Fruit fly (Drosophila melanogaster) whole organism, embryonic: ENCODE results near the gene Trxr1.

Experiments
- Aef1 ChIP-seq: fragments of 200-800 bp; sonication (Bioruptor generic); IDR thresholded peaks from 3 replicates; pipeline ENCODE4 v1.3.6; 2022; ENCODE audit warnings: missing biosample characterization, missing genetic modification characterization
- Blimp-1 ChIP-seq: fragments of 200-800 bp; sonication (Bioruptor generic); optimal IDR thresholded peaks from 3 replicates; lab custom pipeline; 2018; ENCODE audit warnings: missing biosample characterization, missing genetic modification characterization, mild to moderate bottlenecking, moderate library complexity, missing genetic modification reagents
- CG10209 ChIP-seq: fragments of 200-800 bp; sonication (Bioruptor generic); optimal IDR thresholded peaks from 3 replicates; lab custom pipeline; 2017; ENCODE audit warnings: missing biosample characterization, mild to moderate bottlenecking, missing genetic modification characterization, missing genetic modification reagents
- CG10274 ChIP-seq: fragments of 200-800 bp; sonication (Bioruptor generic); optimal IDR thresholded peaks from 3 replicates; lab custom pipeline; 2017; ENCODE audit warnings: missing biosample characterization, mild to moderate bottlenecking, missing genetic modification characterization
- CG10366 ChIP-seq: fragments of 200-800 bp; sonication (Bioruptor generic); IDR thresholded peaks from 2 replicates; pipeline ENCODE4 v1.3.6; 2022; ENCODE audit warnings: missing biosample characterization, missing genetic modification characterization
- CG11247 ChIP-seq: fragments of 200-800 bp; sonication (Bioruptor generic); IDR thresholded peaks from 2 replicates; pipeline ENCODE4 v1.3.6; 2022; ENCODE audit warnings: missing biosample characterization, missing genetic modification characterization
- CG13287 ChIP-seq: fragments of 200-800 bp; sonication (Bioruptor generic); IDR thresholded peaks from 2 replicates; pipeline ENCODE4 v1.3.6; 2022; ENCODE audit warnings: missing biosample characterization, missing genetic modification characterization; ENCODE audit not compliant: partially characterized antibody
- CG15696 ChIP-seq: fragments of 200-800 bp; sonication (Bioruptor generic); optimal IDR thresholded peaks from 2 replicates; lab custom pipeline; 2019; ENCODE audit warnings: missing biosample characterization, mild to moderate bottlenecking, missing genetic modification characterization, moderate library complexity
- CG17359 ChIP-seq: fragments of 200-800 bp; sonication (Bioruptor generic); optimal IDR thresholded peaks from 3 replicates; lab custom pipeline; 2018; ENCODE audit warnings: missing biosample characterization, mild to moderate bottlenecking, missing genetic modification characterization, moderate library complexity
- CG1792 ChIP-seq: fragments of 200-800 bp; sonication (Bioruptor generic); optimal IDR thresholded peaks from 2 replicates; lab custom pipeline; 2016; ENCODE audit warnings: missing biosample characterization, missing genetic modification characterization
- CG2678 ChIP-seq: fragments of 200-800 bp; sonication (Bioruptor generic); optimal IDR thresholded peaks from 3 replicates; lab custom pipeline; 2019; ENCODE audit warnings: missing biosample characterization, mild to moderate bottlenecking, missing genetic modification characterization, moderate library complexity
- CG2712 ChIP-seq: fragments of 200-800 bp; optimal IDR thresholded peaks from 3 replicates; lab custom pipeline; 2019; ENCODE audit warnings: missing biosample characterization, mild to moderate bottlenecking, missing genetic modification characterization, moderate library complexity
- CG3065 ChIP-seq: fragments of 200-800 bp; sonication (Bioruptor generic); optimal IDR thresholded peaks from 2 replicates; lab custom pipeline; 2016; ENCODE audit warnings: missing biosample characterization, missing genetic modification characterization
- CG31388 ChIP-seq: fragments of 200-800 bp; sonication (Bioruptor generic); optimal IDR thresholded peaks from 2 replicates; lab custom pipeline; 2016; ENCODE audit warnings: missing biosample characterization, missing genetic modification characterization
- CG32767 ChIP-seq: fragments of 200-800 bp; sonication (Bioruptor generic); IDR thresholded peaks from 2 replicates; pipeline ENCODE4 v1.3.6; 2022; ENCODE audit warnings: missing biosample characterization, missing genetic modification characterization
- CG33213 ChIP-seq: fragments of 200-800 bp; sonication (Bioruptor generic); optimal IDR thresholded peaks from 3 replicates; lab custom pipeline; 2016; ENCODE audit warnings: missing biosample characterization, missing genetic modification characterization
- CG4617 ChIP-seq: fragments of 200-800 bp; sonication (Bioruptor generic); optimal IDR thresholded peaks from 3 replicates; lab custom pipeline; 2016; ENCODE audit warnings: missing biosample characterization, missing genetic modification characterization, borderline replicate concordance
- CG7928 ChIP-seq: fragments of 200-800 bp; sonication (Bioruptor generic); optimal IDR thresholded peaks from 2 replicates; lab custom pipeline; 2017; ENCODE audit warnings: missing biosample characterization, mild to moderate bottlenecking, missing genetic modification characterization
- CG9437 ChIP-seq: fragments of 200-800 bp; sonication (Bioruptor generic); optimal IDR thresholded peaks from 2 replicates; lab custom pipeline; 2018; ENCODE audit warnings: missing biosample characterization, mild to moderate bottlenecking, missing genetic modification characterization
- CTCF ChIP-seq: fragments of 200-800 bp; sonication (Bioruptor generic); optimal IDR thresholded peaks from 2 replicates; lab custom pipeline; 2017; ENCODE audit warnings: missing biosample characterization, mild to moderate bottlenecking, missing genetic modification characterization, moderate library complexity
- D ChIP-seq, 2 experiments: fragments of 200-800 bp in 1 of 2; fragments of >200 bp in 1 of 2; sonication (Bioruptor generic) in 1 of 2; optimal IDR thresholded peaks; 2 replicates in 1 of 2; 3 replicates in 1 of 2; lab custom pipeline; 2017; ENCODE audit warnings: mild to moderate bottlenecking in 1 of 2, missing biosample characterization in 1 of 2, missing genetic modification characterization in 1 of 2, missing genetic modification reagents in 1 of 2
- Dbx ChIP-seq: fragments of 200-800 bp; sonication (Bioruptor generic); IDR thresholded peaks from 3 replicates; pipeline ENCODE4 v1.3.6; 2022; ENCODE audit warnings: missing biosample characterization, missing genetic modification characterization
- Dek ChIP-seq: fragments of 200-800 bp; sonication (Bioruptor generic); optimal IDR thresholded peaks from 3 replicates; lab custom pipeline; 2019; ENCODE audit warnings: missing biosample characterization, mild to moderate bottlenecking, missing genetic modification characterization, moderate library complexity
- Doc3 ChIP-seq: fragments of 200-800 bp; sonication (Bioruptor generic); IDR thresholded peaks from 3 replicates; pipeline ENCODE4 v1.3.6; 2022; ENCODE audit warnings: missing biosample characterization, missing genetic modification characterization; ENCODE audit not compliant: partially characterized antibody
- Ets97D ChIP-seq: fragments of 200-800 bp; sonication (Bioruptor generic); optimal IDR thresholded peaks from 3 replicates; lab custom pipeline; 2016; ENCODE audit warnings: missing biosample characterization, missing genetic modification characterization
- Fer3 ChIP-seq: fragments of 200-800 bp; sonication (Bioruptor generic); optimal IDR thresholded peaks from 2 replicates; lab custom pipeline; 2018; ENCODE audit warnings: missing biosample characterization, mild to moderate bottlenecking, missing genetic modification characterization, moderate library complexity
- Gug ChIP-seq: fragments of 200-800 bp; sonication (Bioruptor generic); IDR thresholded peaks from 4 replicates; pipeline ENCODE4 v1.3.6; 2022; ENCODE audit warnings: missing biosample characterization, missing genetic modification characterization
- HmgD ChIP-seq: fragments of 200-800 bp; sonication (Bioruptor generic); optimal IDR thresholded peaks from 3 replicates; lab custom pipeline; 2016; ENCODE audit warnings: missing biosample characterization, missing genetic modification characterization
- Hr3 ChIP-seq: fragments of 200-800 bp; sonication (Bioruptor generic); optimal IDR thresholded peaks from 3 replicates; lab custom pipeline; 2016; ENCODE audit warnings: missing biosample characterization, missing genetic modification characterization
- NC2α ChIP-seq: fragments of 200-800 bp; sonication (Bioruptor generic); optimal IDR thresholded peaks from 2 replicates; lab custom pipeline; 2016; ENCODE audit warnings: missing biosample characterization, missing genetic modification characterization
- Sry-β ChIP-seq: fragments of 200-800 bp; sonication (Bioruptor generic); optimal IDR thresholded peaks from 2 replicates; lab custom pipeline; 2018; ENCODE audit warnings: missing biosample characterization, mild to moderate bottlenecking, missing genetic modification characterization, moderate library complexity
- Taf1 ChIP-seq: fragments of 200-800 bp; sonication (Bioruptor generic); IDR thresholded peaks from 2 replicates; pipeline ENCODE4 v1.3.6; 2022; ENCODE audit warnings: missing biosample characterization, missing genetic modification characterization
- aop ChIP-seq: fragments of 200-800 bp; sonication (Bioruptor generic); IDR thresholded peaks from 2 replicates; pipeline ENCODE4 v1.3.6; 2022; ENCODE audit warnings: missing biosample characterization, missing genetic modification characterization
- bigmax ChIP-seq: fragments of 200-800 bp; sonication (Bioruptor generic); optimal IDR thresholded peaks from 2 replicates; lab custom pipeline; 2018; ENCODE audit warnings: missing biosample characterization, mild to moderate bottlenecking, missing genetic modification characterization
- bowl ChIP-seq: fragments of 200-800 bp; sonication (Bioruptor generic); IDR thresholded peaks from 2 replicates; pipeline ENCODE4 v1.3.6; 2022; ENCODE audit warnings: missing biosample characterization, missing genetic modification characterization
- chn ChIP-seq: fragments of 200-800 bp; sonication (Bioruptor generic); optimal IDR thresholded peaks from 2 replicates; lab custom pipeline; 2016; ENCODE audit warnings: missing biosample characterization, missing genetic modification characterization
- gcm2 ChIP-seq: fragments of 200-800 bp; sonication (Bioruptor generic); optimal IDR thresholded peaks from 2 replicates; lab custom pipeline; 2016; ENCODE audit warnings: missing biosample characterization, missing genetic modification characterization
- gsb ChIP-seq: fragments of 200-800 bp; sonication (Bioruptor generic); IDR thresholded peaks from 2 replicates; pipeline ENCODE4 v1.3.6; 2022; ENCODE audit warnings: missing biosample characterization, missing genetic modification characterization
- gt ChIP-seq: fragments of 200-800 bp; sonication (Bioruptor generic); IDR thresholded peaks from 2 replicates; pipeline ENCODE4 v1.3.6; 2022; ENCODE audit warnings: missing biosample characterization, missing genetic modification characterization
- hbn ChIP-seq: fragments of 200-800 bp; sonication (Bioruptor generic); IDR thresholded peaks from 2 replicates; pipeline ENCODE4 v1.3.6; 2022; ENCODE audit warnings: missing biosample characterization, missing genetic modification characterization; ENCODE audit not compliant: partially characterized antibody
- klu ChIP-seq: fragments of 200-800 bp; sonication (Bioruptor generic); IDR thresholded peaks from 2 replicates; pipeline ENCODE4 v1.3.6; 2022; ENCODE audit warnings: missing biosample characterization, missing genetic modification characterization
- lilli ChIP-seq: fragments of 200-800 bp; sonication (Bioruptor generic); optimal IDR thresholded peaks from 3 replicates; lab custom pipeline; 2016; ENCODE audit warnings: missing biosample characterization, missing genetic modification characterization
- onecut ChIP-seq: fragments of 200-800 bp; sonication (Bioruptor generic); IDR thresholded peaks from 2 replicates; pipeline ENCODE4 v1.3.6; 2022; ENCODE audit warnings: missing biosample characterization, missing genetic modification characterization
- pb ChIP-seq: fragments of 200-800 bp; sonication (Bioruptor generic); optimal IDR thresholded peaks from 3 replicates; lab custom pipeline; 2016; ENCODE audit warnings: missing biosample characterization, missing genetic modification characterization
- pho ChIP-seq: fragments of 200-800 bp; sonication (Bioruptor generic); optimal IDR thresholded peaks from 2 replicates; lab custom pipeline; 2016; ENCODE audit warnings: missing biosample characterization, missing genetic modification characterization
- prd ChIP-seq, 3 experiments: fragments of >200 bp in 2 of 3; fragments of 200-800 bp in 1 of 3; sonication (Bioruptor generic) in 1 of 3; optimal IDR thresholded peaks in 2 of 3; IDR thresholded peaks in 1 of 3; 2 replicates in 2 of 3; 3 replicates in 1 of 3; pipeline versions ENCODE4 v1.3.6 to Lab custom; 2017 to 2022; ENCODE audit warnings: missing biosample characterization in 1 of 3, missing genetic modification characterization in 1 of 3
- sug ChIP-seq: fragments of 200-800 bp; optimal IDR thresholded peaks from 2 replicates; lab custom pipeline; 2019; ENCODE audit warnings: missing biosample characterization, mild to moderate bottlenecking, missing genetic modification characterization, moderate library complexity
- vnd ChIP-seq: fragments of 200-800 bp; sonication (Bioruptor generic); IDR thresholded peaks from 3 replicates; pipeline ENCODE4 v1.3.6; 2022; ENCODE audit warnings: missing biosample characterization, missing genetic modification characterization; ENCODE audit not compliant: partially characterized antibody
- zen2 ChIP-seq: fragments of 200-800 bp; sonication (Bioruptor generic); IDR thresholded peaks from 3 replicates; pipeline ENCODE4 v1.3.6; 2022; ENCODE audit warnings: missing biosample characterization, missing genetic modification characterization; ENCODE audit not compliant: partially characterized antibody

The Trxr1 gene

dm6 chrX:8273799-8274484 is 31.6 kb downstream of the Trxr1 start, which contains the start of gene CG15343 (continued):
- TF ChIP-seq CG33213 (GFP tag; lab: Kevin White, UChicago) (peak; percentile 12), hbn (GFP tag; lab: Robert Waterston, UW) (no peak), gcm2 (GFP tag; lab: Kevin White, UChicago) (no peak), CG7928 (GFP tag; lab: Kevin White, UChicago) (no peak), gsb (GFP tag; lab: Robert Waterston, UW) (no peak; the same call in 1 of the 2 replicates), zen2 (no peak), CG15696 (peak; percentile 12), Dek (tag; lab: Kevin White, UChicago) (no peak), CG4617 (GFP tag; lab: Kevin White, UChicago) (no peak), NC2α (GFP tag; lab: Kevin White, UChicago) (no peak), CG10274 (no peak), Ets97D (GFP tag; lab: Kevin White, UChicago) (no peak), CTCF (no peak), onecut (GFP tag; lab: Robert Waterston, UW) (peak; percentile 15; the same call in 1 of the 2 replicates), Gug (GFP tag; lab: Robert Waterston, UW) (peak; percentile 68), CG17359 (tag; lab: Kevin White, UChicago) (peak; percentile 15), D (optimal IDR thresholded peaks at IDR 0.05; lab: Kevin White, UChicago) (no peak), D (GFP tag; optimal IDR thresholded peaks at IDR 0.05; lab: Kevin White, UChicago) (no peak), chn (peak; percentile 7), CG32767 (GFP tag; lab: Robert Waterston, UW) (0 out of 2 replicates have a peak, but pooled peaks have one; percentile 28), CG13287 (GFP tag; lab: Robert Waterston, UW) (no peak), Taf1 (GFP tag; lab: Robert Waterston, UW) (no peak), Aef1 (peak; percentile 25; the same call in 1 of the 3 replicates), CG3065 (no peak), CG10209 (GFP tag; lab: Kevin White, UChicago) (peak; percentile 4), CG31388 (GFP tag; lab: Kevin White, UChicago) (no peak), Blimp-1 (GFP tag; lab: Kevin White, UChicago) (peak; percentile 10), Hr3 (GFP tag; lab: Kevin White, UChicago) (peak; percentile 19), bowl (GFP tag; lab: Robert Waterston, UW) (no peak), Fer3 (tag; lab: Kevin White, UChicago) (peak; percentile 13), CG2678 (tag; lab: Kevin White, UChicago) (peak; percentile 52), klu (GFP tag; lab: Robert Waterston, UW) (no peak), pho (no peak), aop (no peak), CG1792 (GFP tag; lab: Kevin White, UChicago) (no peak), Sry-β (GFP tag; lab: Kevin White, UChicago) (no peak), CG10366 (GFP tag; lab: Robert Waterston, UW) (no peak), gt (GFP tag; lab: Robert Waterston, UW) (no peak), bigmax (GFP tag; lab: Kevin White, UChicago) (no peak), prd (optimal IDR thresholded peaks at IDR 0.05; lab: Kevin White, UChicago) (no peak), prd (GFP tag; IDR thresholded peaks at IDR 0.05; lab: Robert Waterston, UW) (peak; percentile 60), Doc3 (no peak), sug (peak; percentile 12), CG9437 (GFP tag; lab: Kevin White, UChicago) (no peak), CG2712 (peak; percentile 4), HmgD (GFP tag; lab: Kevin White, UChicago) (no peak), pb (GFP tag; lab: Kevin White, UChicago) (no peak), Dbx (GFP tag; lab: Robert Waterston, UW) (peak; percentile 60; the same call in 1 of the 3 replicates), lilli (peak; percentile 46), CG11247 (GFP tag; lab: Robert Waterston, UW) (0 out of 2 replicates have a peak, but pooled peaks have one; percentile 37), vnd (GFP tag; lab: Robert Waterston, UW) (no peak)
